Worm (Caenorhabditis elegans) whole organism, L4 larva: Measurements from ENCODE around the gene fbxa-135.

ENCODE experiments used
- D1046.2 ChIP-seq: fragments of 200-800 bp; sonication (Bioruptor generic); IDR thresholded peaks from 2 replicates; pipeline ENCODE4 v1.3.6; 2022; ENCODE audit warnings: missing genetic modification characterization, missing compliant biosample characterization
- F10B5.3 ChIP-seq: sonication (generic microtip); optimal IDR thresholded peaks from 2 replicates; lab custom pipeline; 2016; ENCODE audit warnings: mild to moderate bottlenecking, missing genetic modification characterization, missing compliant biosample characterization
- F44E2.7 ChIP-seq: fragments of 200-800 bp; sonication (Bioruptor generic); IDR thresholded peaks from 2 replicates; pipeline ENCODE4 v2.1.2; 2022; ENCODE audit warnings: missing genetic modification characterization, missing compliant biosample characterization
- F49E8.2 ChIP-seq: sonication (generic microtip); optimal IDR thresholded peaks from 2 replicates; lab custom pipeline; 2016; ENCODE audit warnings: missing compliant biosample characterization, mild to moderate bottlenecking, missing genetic modification characterization, borderline replicate concordance
- R02D3.7 ChIP-seq: fragments of 150-350 bp; sonication (generic microtip); optimal IDR thresholded peaks from 3 replicates; lab custom pipeline; 2014; ENCODE audit warnings: missing biosample characterization, missing genetic modification characterization
- T20F7.1 ChIP-seq: fragments of 200-800 bp; sonication (Bioruptor generic); optimal IDR thresholded peaks from 2 replicates; lab custom pipeline; 2018; ENCODE audit warnings: mild to moderate bottlenecking, missing genetic modification characterization, missing compliant biosample characterization
- Y105C5A.15 ChIP-seq: fragments of 200-800 bp; sonication (Bioruptor generic); IDR thresholded peaks from 2 replicates; pipeline ENCODE4 v1.3.6; 2022; ENCODE audit warnings: missing genetic modification characterization, missing compliant biosample characterization
- Y5F2A.4 ChIP-seq: fragments of 200-800 bp; sonication (Bioruptor generic); optimal IDR thresholded peaks from 2 replicates; lab custom pipeline; 2018; ENCODE audit warnings: mild to moderate bottlenecking, missing genetic modification characterization, missing compliant biosample characterization
- ZK546.5 ChIP-seq, 2 experiments: sonication (generic microtip); optimal IDR thresholded peaks; 2 replicates each; lab custom pipeline; 2017; ENCODE audit warnings: missing biosample characterization in 2 of 2, missing genetic modification characterization in 2 of 2
- aha-1 ChIP-seq: fragments of 150-350 bp; peaks from one replicate; lab custom pipeline; 2014; ENCODE audit warnings: missing biosample characterization, missing genetic modification characterization
- arid-1 ChIP-seq: fragments of 200-800 bp; sonication (Bioruptor generic); conservative IDR thresholded peaks from 2 replicates; pipeline ENCODE4 v1.3.6; 2022; ENCODE audit warnings: missing genetic modification reagents, missing genetic modification characterization, missing compliant biosample characterization
- ceh-20 ChIP-seq: fragments of 200-800 bp; sonication (Bioruptor generic); IDR thresholded peaks from 2 replicates; pipeline ENCODE4 v1.3.6; 2022; ENCODE audit warnings: missing genetic modification reagents, missing genetic modification characterization, missing compliant biosample characterization
- ceh-32 ChIP-seq: sonication (generic microtip); optimal IDR thresholded peaks from 2 replicates; lab custom pipeline; 2016; ENCODE audit warnings: mild to moderate bottlenecking, missing genetic modification characterization, missing compliant biosample characterization; ENCODE audit not compliant: poor library complexity
- ces-1 ChIP-seq: fragments of 150-350 bp; sonication (generic microtip); optimal IDR thresholded peaks from 4 replicates; lab custom pipeline; 2014; ENCODE audit warnings: missing biosample characterization, missing genetic modification reagents, missing genetic modification characterization
- ctbp-1 ChIP-seq: fragments of 200-800 bp; sonication (Bioruptor generic); IDR thresholded peaks from 2 replicates; pipeline ENCODE4 v1.3.6; 2022; ENCODE audit warnings: missing genetic modification reagents, missing genetic modification characterization, missing compliant biosample characterization
- daf-16 ChIP-seq, 3 experiments: sonication (generic microtip); optimal IDR thresholded peaks; 2 replicates each; lab custom pipeline; 2016 to 2017; ENCODE audit warnings: missing genetic modification characterization in 3 of 3, missing genetic modification reagents in 3 of 3, mild to moderate bottlenecking in 2 of 3, missing compliant biosample characterization in 2 of 3, missing biosample characterization in 1 of 3, moderate library complexity in 1 of 3
- daf-19 ChIP-seq: fragments of 200-800 bp; sonication (Bioruptor generic); conservative IDR thresholded peaks from 2 replicates; pipeline ENCODE4 v1.3.6; 2022; ENCODE audit warnings: missing genetic modification characterization, missing compliant biosample characterization
- dmd-8 ChIP-seq: fragments of 200-800 bp; sonication (Bioruptor generic); IDR thresholded peaks from 2 replicates; pipeline ENCODE4 v1.3.6; 2022; ENCODE audit warnings: missing genetic modification characterization, missing compliant biosample characterization
- dpl-1 ChIP-seq: fragments of 150-350 bp; optimal IDR thresholded peaks from 2 replicates; lab custom pipeline; 2014; ENCODE audit warnings: missing biosample characterization, missing genetic modification reagents, missing genetic modification characterization
- duxl-1 ChIP-seq: sonication (generic microtip); optimal IDR thresholded peaks from 2 replicates; lab custom pipeline; 2016; ENCODE audit warnings: mild to moderate bottlenecking, missing genetic modification characterization, moderate library complexity, missing compliant biosample characterization; ENCODE audit not compliant: poor library complexity
- dve-1 ChIP-seq: sonication (generic microtip); optimal IDR thresholded peaks from 2 replicates; lab custom pipeline; 2017; ENCODE audit warnings: antibody characterized with exemption, mild to moderate bottlenecking, missing genetic modification characterization, missing compliant biosample characterization; ENCODE audit not compliant: insufficient read depth
- egl-43 ChIP-seq: fragments of 200-800 bp; sonication (Bioruptor generic); IDR thresholded peaks from 2 replicates; pipeline ENCODE4 v1.3.6; 2022; ENCODE audit warnings: missing genetic modification reagents, missing genetic modification characterization, missing compliant biosample characterization
- fkh-10 ChIP-seq: fragments of 150-350 bp; optimal IDR thresholded peaks from 2 replicates; lab custom pipeline; 2014; ENCODE audit warnings: missing biosample characterization, missing genetic modification reagents, missing genetic modification characterization
- fos-1 ChIP-seq: fragments of 150-350 bp; optimal IDR thresholded peaks from 2 replicates; lab custom pipeline; 2014; ENCODE audit warnings: missing biosample characterization, missing genetic modification characterization
- gei-8 ChIP-seq: fragments of 200-800 bp; sonication (Bioruptor generic); optimal IDR thresholded peaks from 2 replicates; lab custom pipeline; 2018; ENCODE audit warnings: mild to moderate bottlenecking, missing genetic modification characterization, missing compliant biosample characterization
- lim-7 ChIP-seq: fragments of 200-800 bp; sonication (Bioruptor generic); IDR thresholded peaks from 2 replicates; pipeline ENCODE4 v1.3.6; 2022; ENCODE audit warnings: missing genetic modification characterization, missing compliant biosample characterization
- lin-13 ChIP-seq: fragments of 150-350 bp; optimal IDR thresholded peaks from 2 replicates; lab custom pipeline; 2014; ENCODE audit warnings: missing biosample characterization, missing genetic modification reagents, missing genetic modification characterization
- lin-38 ChIP-seq: fragments of 200-800 bp; sonication (Bioruptor generic); IDR thresholded peaks from 2 replicates; pipeline ENCODE4 v1.3.6; 2022; ENCODE audit warnings: missing genetic modification reagents, missing genetic modification characterization, missing compliant biosample characterization
- lin-39 ChIP-seq: fragments of 150-350 bp; optimal IDR thresholded peaks from 2 replicates; lab custom pipeline; 2014; ENCODE audit warnings: missing biosample characterization, missing genetic modification reagents, missing genetic modification characterization
- lir-3 ChIP-seq: sonication (generic microtip); optimal IDR thresholded peaks from 2 replicates; lab custom pipeline; 2016; ENCODE audit warnings: mild to moderate bottlenecking, missing genetic modification characterization, missing compliant biosample characterization
- madf-5 ChIP-seq, 2 experiments: fragments of 200-800 bp; sonication (Bioruptor generic); IDR thresholded peaks; 2 replicates each; pipeline ENCODE4 v1.3.6; 2022; ENCODE audit warnings: missing compliant biosample characterization in 2 of 2, missing genetic modification characterization in 2 of 2
- mdt-29 ChIP-seq: fragments of 200-800 bp; sonication (Bioruptor generic); IDR thresholded peaks from 2 replicates; pipeline ENCODE4 v1.3.6; 2022; ENCODE audit warnings: missing genetic modification reagents, missing genetic modification characterization, missing compliant biosample characterization
- mxl-2 ChIP-seq: fragments of 200-800 bp; sonication (Bioruptor generic); conservative IDR thresholded peaks from 2 replicates; pipeline ENCODE4 v1.3.6; 2022; ENCODE audit warnings: missing genetic modification reagents, missing genetic modification characterization, missing compliant biosample characterization
- nhr-11 ChIP-seq: fragments of 150-350 bp; optimal IDR thresholded peaks from 2 replicates; lab custom pipeline; 2014; ENCODE audit warnings: missing biosample characterization, missing genetic modification characterization
- nhr-237 ChIP-seq: sonication (generic microtip); optimal IDR thresholded peaks from 2 replicates; lab custom pipeline; 2017; ENCODE audit warnings: missing biosample characterization, missing genetic modification characterization
- nhr-28 ChIP-seq: fragments of 150-350 bp; optimal IDR thresholded peaks from 2 replicates; lab custom pipeline; 2014; ENCODE audit warnings: missing biosample characterization, missing genetic modification characterization
- nhr-42 ChIP-seq: fragments of 200-800 bp; sonication (Bioruptor generic); IDR thresholded peaks from 2 replicates; pipeline ENCODE4 v1.3.6; 2022; ENCODE audit warnings: missing genetic modification characterization, missing compliant biosample characterization
- nhr-6 ChIP-seq: fragments of 150-350 bp; optimal IDR thresholded peaks from 2 replicates; lab custom pipeline; 2014; ENCODE audit warnings: missing biosample characterization, missing genetic modification characterization
- php-3 ChIP-seq: fragments of 200-800 bp; sonication (Bioruptor generic); IDR thresholded peaks from 2 replicates; pipeline ENCODE4 v1.3.6; 2022; ENCODE audit warnings: missing genetic modification reagents, missing genetic modification characterization, missing compliant biosample characterization
- saeg-2 ChIP-seq: fragments of 200-800 bp; sonication (Bioruptor generic); IDR thresholded peaks from 2 replicates; pipeline ENCODE4 v1.3.6; 2022; ENCODE audit warnings: missing genetic modification reagents, missing genetic modification characterization, missing compliant biosample characterization
- sdz-12 ChIP-seq: fragments of 200-800 bp; sonication (Bioruptor generic); optimal IDR thresholded peaks from 2 replicates; lab custom pipeline; 2018; ENCODE audit warnings: mild to moderate bottlenecking, missing genetic modification characterization, missing compliant biosample characterization
- set-16 ChIP-seq: fragments of 200-800 bp; sonication (Bioruptor generic); IDR thresholded peaks from 2 replicates; pipeline ENCODE4 v1.3.6; 2022; ENCODE audit warnings: missing genetic modification reagents, missing genetic modification characterization, missing compliant biosample characterization
- snpc-1.2 ChIP-seq: fragments of 200-800 bp; sonication (Bioruptor generic); IDR thresholded peaks from 2 replicates; pipeline ENCODE4 v1.3.6; 2022; ENCODE audit warnings: missing genetic modification reagents, missing genetic modification characterization, missing compliant biosample characterization
- spr-1 ChIP-seq: sonication (generic microtip); optimal IDR thresholded peaks from 2 replicates; lab custom pipeline; 2016; ENCODE audit warnings: mild to moderate bottlenecking, missing genetic modification characterization, missing compliant biosample characterization
- spr-3 ChIP-seq: fragments of 200-800 bp; sonication (Bioruptor generic); optimal IDR thresholded peaks from 2 replicates; lab custom pipeline; 2018; ENCODE audit warnings: mild to moderate bottlenecking, missing genetic modification characterization, missing compliant biosample characterization
- tag-97 ChIP-seq: fragments of 200-800 bp; sonication (Bioruptor generic); IDR thresholded peaks from 2 replicates; pipeline ENCODE4 v1.3.6; 2022; ENCODE audit warnings: missing genetic modification characterization, missing compliant biosample characterization
- tra-1 ChIP-seq: fragments of 200-800 bp; sonication (Bioruptor generic); IDR thresholded peaks from 2 replicates; pipeline ENCODE4 v1.3.6; 2022; ENCODE audit warnings: missing genetic modification reagents, missing genetic modification characterization, missing compliant biosample characterization
- unc-130 ChIP-seq: sonication (generic microtip); optimal IDR thresholded peaks from 2 replicates; lab custom pipeline; 2016; ENCODE audit warnings: missing genetic modification reagents, missing genetic modification characterization, missing compliant biosample characterization
- unc-62 ChIP-seq, 3 experiments: fragments of 150-350 bp in 1 of 3; sonication (generic microtip); optimal IDR thresholded peaks in 2 of 3; peaks in 1 of 3; 1 replicate in 1 of 3; 2 replicates in 2 of 3; lab custom pipeline; 2014 to 2017; ENCODE audit warnings: missing biosample characterization in 3 of 3, missing genetic modification characterization in 3 of 3, missing genetic modification reagents in 3 of 3, missing genotype in 1 of 3
- zfp-3 ChIP-seq: fragments of 200-800 bp; sonication (Bioruptor generic); conservative IDR thresholded peaks from 2 replicates; pipeline ENCODE4 v1.3.6; 2022; ENCODE audit warnings: missing genetic modification reagents, missing genetic modification characterization, missing compliant biosample characterization
- zip-2 ChIP-seq: fragments of 150-350 bp; optimal IDR thresholded peaks from 2 replicates; lab custom pipeline; 2014; ENCODE audit warnings: missing biosample characterization, missing genetic modification characterization

fbxa-135 gene

DNA sequence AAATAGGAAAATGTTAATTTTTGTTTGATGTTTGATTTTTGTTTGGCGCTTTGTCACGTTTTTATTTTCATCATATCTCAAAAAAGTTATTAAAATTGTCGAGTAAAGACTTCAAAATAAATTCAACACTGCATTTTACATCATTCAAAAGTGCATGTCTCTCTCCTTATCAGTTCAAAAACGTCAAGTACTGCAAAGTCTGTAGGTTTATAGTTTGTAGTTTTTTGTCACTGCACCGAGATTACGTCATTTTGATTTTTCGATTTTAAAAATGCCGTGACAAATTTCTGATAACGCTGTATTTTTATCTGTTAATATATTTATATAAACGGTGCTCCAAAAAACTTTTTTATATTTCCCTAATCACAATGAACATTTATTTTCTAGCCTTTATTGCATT, 47.4 kb upstream of the fbxa-135 start, which contains the start of gene C29F3.7 (continued):
- no peak for TF ChIP-seq lin-38 (GFP tag; lab: Robert Waterston, UW)
- no peak for TF ChIP-seq ceh-20
- no peak for TF ChIP-seq duxl-1 (tag; lab: Kevin White, UChicago)
- TF ChIP-seq aha-1 (tag; lab: Kevin White, UChicago) = no peak
- no peak for TF ChIP-seq mdt-29
- TF ChIP-seq nhr-237 (tag; lab: Kevin White, UChicago) = no peak
- TF ChIP-seq Y5F2A.4 (GFP tag; lab: Kevin White, UChicago) = no peak
- no peak for TF ChIP-seq tag-97 (GFP tag; lab: Robert Waterston, UW)
- TF ChIP-seq madf-5 (GFP tag; IDR thresholded peaks at IDR 0.05; lab: Robert Waterston, UW) = no peak
- TF ChIP-seq unc-62 (GFP tag; optimal IDR thresholded peaks at IDR 0.05 in 1 of 2; lab: Kevin White, UChicago) = peak in 1 of 2 experiments; percentile 35
- no peak for TF ChIP-seq unc-62 (tag; optimal IDR thresholded peaks at IDR 0.05; lab: Kevin White, UChicago)
- no peak for TF ChIP-seq fos-1 (tag; lab: Kevin White, UChicago)
- TF ChIP-seq lim-7 (GFP tag; lab: Robert Waterston, UW) = no peak
- no peak for TF ChIP-seq daf-19 (GFP tag; lab: Robert Waterston, UW)
- no peak for TF ChIP-seq F49E8.2 (tag; lab: Kevin White, UChicago)
- no peak for TF ChIP-seq spr-1 (tag; lab: Kevin White, UChicago)
- TF ChIP-seq fkh-10 = no peak
- no peak for TF ChIP-seq ceh-32
- peak; percentile 98 for TF ChIP-seq nhr-28 (tag; lab: Kevin White, UChicago)
- no peak for TF ChIP-seq ZK546.5 (tag; optimal IDR thresholded peaks at IDR 0.05; lab: Kevin White, UChicago)
- no peak for TF ChIP-seq nhr-42
- no peak for TF ChIP-seq zfp-3 (GFP tag; lab: Robert Waterston, UW)
- TF ChIP-seq arid-1 (GFP tag; lab: Robert Waterston, UW) = no peak
- no peak for TF ChIP-seq dpl-1
- TF ChIP-seq gei-8 (GFP tag; lab: Kevin White, UChicago) = no peak
- no peak for TF ChIP-seq snpc-1.2 (GFP tag; lab: Robert Waterston, UW)
- no peak for TF ChIP-seq nhr-11 (tag; lab: Kevin White, UChicago)
- TF ChIP-seq lir-3 (tag; lab: Kevin White, UChicago) = no peak
- peak; percentile 68 for TF ChIP-seq T20F7.1 (GFP tag; lab: Kevin White, UChicago)
- peak; percentile 95 for TF ChIP-seq dve-1 (tag; lab: Kevin White, UChicago)
- no peak for TF ChIP-seq F44E2.7
- no peak for TF ChIP-seq dmd-8 (GFP tag; lab: Robert Waterston, UW)
- TF ChIP-seq saeg-2 = no peak
- TF ChIP-seq egl-43 (GFP tag; lab: Robert Waterston, UW) = no peak
- TF ChIP-seq tra-1 = no peak
- no peak for TF ChIP-seq ces-1 (GFP tag; lab: Kevin White, UChicago)
- TF ChIP-seq F10B5.3 = no peak
- TF ChIP-seq sdz-12 (GFP tag; lab: Kevin White, UChicago) = no peak
- no peak for TF ChIP-seq ctbp-1 (GFP tag; lab: Robert Waterston, UW)
- no peak for TF ChIP-seq mxl-2
- TF ChIP-seq daf-16 (GFP tag; optimal IDR thresholded peaks at IDR 0.05; lab: Kevin White, UChicago) = no peak
- TF ChIP-seq daf-16 (tag; optimal IDR thresholded peaks at IDR 0.05; lab: Kevin White, UChicago) = peak; percentile 96
- no peak for TF ChIP-seq zip-2 (tag; lab: Kevin White, UChicago)
- TF ChIP-seq php-3 = no peak; the same call in 1 of the 2 replicates
- TF ChIP-seq nhr-6 (tag; lab: Kevin White, UChicago) = peak; percentile 90
- no peak for TF ChIP-seq unc-130 (GFP tag; lab: Kevin White, UChicago)
- no peak for TF ChIP-seq set-16 (GFP tag; lab: Robert Waterston, UW)
- no peak for TF ChIP-seq Y105C5A.15
- TF ChIP-seq lin-39 = no peak
- no peak for TF ChIP-seq D1046.2
- no peak for TF ChIP-seq lin-13 (GFP tag; lab: Kevin White, UChicago)
- TF ChIP-seq spr-3 (GFP tag; lab: Kevin White, UChicago) = no peak
- TF ChIP-seq R02D3.7 = no peak
